Fruit fly (Drosophila melanogaster) whole organism, embryonic: ENCODE results near the gene CG9522.

Source experiments
- Atf6 ChIP-seq: fragments of 200-800 bp; sonication (Bioruptor generic); IDR thresholded peaks from 2 replicates; pipeline ENCODE4 v1.3.6; 2022; ENCODE audit warnings: missing biosample characterization, missing genetic modification characterization
- CG10267 ChIP-seq: fragments of 200-800 bp; sonication (Bioruptor generic); optimal IDR thresholded peaks from 2 replicates; lab custom pipeline; 2018; ENCODE audit warnings: missing biosample characterization, mild to moderate bottlenecking, missing genetic modification characterization, moderate library complexity
- CG11093 ChIP-seq: fragments of 200-800 bp; sonication (Bioruptor generic); IDR thresholded peaks from 3 replicates; pipeline ENCODE4 v1.3.6; 2022; ENCODE audit warnings: missing biosample characterization, missing genetic modification characterization
- CG12071 ChIP-seq: fragments of 200-800 bp; sonication (Bioruptor generic); optimal IDR thresholded peaks from 3 replicates; lab custom pipeline; 2018; ENCODE audit warnings: missing biosample characterization, mild to moderate bottlenecking, missing genetic modification characterization
- CG12155 ChIP-seq: fragments of 200-800 bp; sonication (Bioruptor generic); optimal IDR thresholded peaks from 3 replicates; lab custom pipeline; 2016; ENCODE audit warnings: missing biosample characterization, missing genetic modification characterization
- CG12769 ChIP-seq: fragments of 200-800 bp; sonication (Bioruptor generic); optimal IDR thresholded peaks from 2 replicates; lab custom pipeline; 2019; ENCODE audit warnings: missing biosample characterization, mild to moderate bottlenecking, missing genetic modification characterization, moderate library complexity
- CG14710 ChIP-seq: fragments of 200-800 bp; sonication (Bioruptor generic); optimal IDR thresholded peaks from 3 replicates; lab custom pipeline; 2019; ENCODE audit warnings: missing biosample characterization, mild to moderate bottlenecking, missing genetic modification characterization, moderate library complexity
- CG15479 ChIP-seq: fragments of 200-800 bp; sonication (Bioruptor generic); optimal IDR thresholded peaks from 3 replicates; lab custom pipeline; 2019; ENCODE audit warnings: missing biosample characterization, mild to moderate bottlenecking, missing genetic modification characterization, moderate library complexity
- CG2202 ChIP-seq: fragments of 200-800 bp; sonication (Bioruptor generic); optimal IDR thresholded peaks from 2 replicates; lab custom pipeline; 2018; ENCODE audit warnings: missing biosample characterization, mild to moderate bottlenecking, missing genetic modification characterization
- CG2712 ChIP-seq: fragments of 200-800 bp; optimal IDR thresholded peaks from 3 replicates; lab custom pipeline; 2019; ENCODE audit warnings: missing biosample characterization, mild to moderate bottlenecking, missing genetic modification characterization, moderate library complexity
- CG33213 ChIP-seq: fragments of 200-800 bp; sonication (Bioruptor generic); optimal IDR thresholded peaks from 3 replicates; lab custom pipeline; 2016; ENCODE audit warnings: missing biosample characterization, missing genetic modification characterization
- CG4424 ChIP-seq: fragments of 200-800 bp; sonication (Bioruptor generic); optimal IDR thresholded peaks from 3 replicates; lab custom pipeline; 2016; ENCODE audit warnings: missing biosample characterization, missing genetic modification characterization
- CG4707 ChIP-seq: fragments of 200-800 bp; sonication (Bioruptor generic); optimal IDR thresholded peaks from 2 replicates; lab custom pipeline; 2018; ENCODE audit warnings: missing biosample characterization, mild to moderate bottlenecking, missing genetic modification characterization, moderate library complexity
- CG4820 ChIP-seq: fragments of 200-800 bp; sonication (Bioruptor generic); optimal IDR thresholded peaks from 3 replicates; lab custom pipeline; 2016; ENCODE audit warnings: missing biosample characterization, missing genetic modification characterization
- CG5953 ChIP-seq: fragments of 200-800 bp; sonication (Bioruptor generic); IDR thresholded peaks from 2 replicates; pipeline ENCODE4 v1.3.6; 2022; ENCODE audit warnings: missing biosample characterization, missing genetic modification characterization
- CG6272 ChIP-seq: fragments of 200-800 bp; sonication (Bioruptor generic); IDR thresholded peaks from 2 replicates; pipeline ENCODE4 v1.3.6; 2022; ENCODE audit warnings: missing biosample characterization, missing genetic modification characterization
- CG7928 ChIP-seq: fragments of 200-800 bp; sonication (Bioruptor generic); optimal IDR thresholded peaks from 2 replicates; lab custom pipeline; 2017; ENCODE audit warnings: missing biosample characterization, mild to moderate bottlenecking, missing genetic modification characterization
- CG9215 ChIP-seq: fragments of 200-800 bp; sonication (Bioruptor generic); IDR thresholded peaks from 2 replicates; pipeline ENCODE4 v1.3.6; 2022; ENCODE audit warnings: missing biosample characterization, missing genetic modification characterization
- Dfd ChIP-seq, 2 experiments: fragments of >200 bp; optimal IDR thresholded peaks; 2 replicates each; lab custom pipeline; 2017; ENCODE audit warnings: missing biosample characterization in 2 of 2, missing genetic modification characterization in 2 of 2
- E2f1 ChIP-seq: fragments of 200-800 bp; sonication (Bioruptor generic); IDR thresholded peaks from 2 replicates; pipeline ENCODE4 v1.3.6; 2022; ENCODE audit warnings: missing biosample characterization, missing genetic modification characterization
- Hey ChIP-seq: fragments of 200-800 bp; sonication (Bioruptor generic); optimal IDR thresholded peaks from 3 replicates; lab custom pipeline; 2018; ENCODE audit warnings: missing biosample characterization, mild to moderate bottlenecking, missing genetic modification characterization
- HmgZ ChIP-seq: fragments of 200-800 bp; sonication (Bioruptor generic); optimal IDR thresholded peaks from 2 replicates; lab custom pipeline; 2018; ENCODE audit warnings: missing biosample characterization, mild to moderate bottlenecking, missing genetic modification characterization
- Meics ChIP-seq: fragments of 200-800 bp; sonication (Bioruptor generic); optimal IDR thresholded peaks from 2 replicates; lab custom pipeline; 2017; ENCODE audit warnings: missing biosample characterization, mild to moderate bottlenecking, missing genetic modification characterization
- NK7.1 ChIP-seq: fragments of 200-800 bp; sonication (Bioruptor generic); optimal IDR thresholded peaks from 3 replicates; lab custom pipeline; 2016; ENCODE audit warnings: missing biosample characterization, missing genetic modification characterization
- Oli ChIP-seq: fragments of 200-800 bp; sonication (Bioruptor generic); optimal IDR thresholded peaks from 2 replicates; lab custom pipeline; 2018; ENCODE audit warnings: missing biosample characterization, mild to moderate bottlenecking, missing genetic modification characterization, moderate library complexity
- PHDP ChIP-seq: fragments of 200-800 bp; sonication (Bioruptor generic); optimal IDR thresholded peaks from 3 replicates; lab custom pipeline; 2018; ENCODE audit warnings: missing biosample characterization, mild to moderate bottlenecking, missing genetic modification characterization, moderate library complexity
- Sry-β ChIP-seq: fragments of 200-800 bp; sonication (Bioruptor generic); optimal IDR thresholded peaks from 2 replicates; lab custom pipeline; 2018; ENCODE audit warnings: missing biosample characterization, mild to moderate bottlenecking, missing genetic modification characterization, moderate library complexity
- Usf ChIP-seq: fragments of 200-800 bp; sonication (Bioruptor generic); optimal IDR thresholded peaks from 2 replicates; lab custom pipeline; 2017; ENCODE audit warnings: missing genotype, missing biosample characterization, missing genetic modification characterization
- abd-A ChIP-seq: fragments of 200-800 bp; sonication (Bioruptor generic); optimal IDR thresholded peaks from 3 replicates; lab custom pipeline; 2019; ENCODE audit warnings: missing biosample characterization, mild to moderate bottlenecking, missing genetic modification characterization, moderate library complexity
- crp ChIP-seq, 2 experiments: fragments of 200-800 bp; sonication (Bioruptor generic); optimal IDR thresholded peaks; 2 replicates in 1 of 2; 3 replicates in 1 of 2; lab custom pipeline; 2017; ENCODE audit warnings: missing biosample characterization in 2 of 2, missing genetic modification characterization in 2 of 2, mild to moderate bottlenecking in 1 of 2, moderate library complexity in 1 of 2
- dmrt11E ChIP-seq: fragments of 200-800 bp; sonication (Bioruptor generic); optimal IDR thresholded peaks from 3 replicates; lab custom pipeline; 2018; ENCODE audit warnings: missing biosample characterization, mild to moderate bottlenecking, missing genetic modification characterization, moderate library complexity
- esg ChIP-seq: fragments of 200-800 bp; sonication (Bioruptor generic); conservative IDR thresholded peaks from 2 replicates; pipeline ENCODE4 v1.3.6; 2022; ENCODE audit warnings: missing biosample characterization, missing genetic modification characterization
- fd102C ChIP-seq: fragments of 200-800 bp; sonication (Bioruptor generic); optimal IDR thresholded peaks from 2 replicates; lab custom pipeline; 2018; ENCODE audit warnings: missing biosample characterization, mild to moderate bottlenecking, missing genetic modification characterization, moderate library complexity
- gce ChIP-seq: fragments of 200-800 bp; sonication (Bioruptor generic); IDR thresholded peaks from 3 replicates; pipeline ENCODE4 v1.3.6; 2022; ENCODE audit warnings: missing biosample characterization, missing genetic modification characterization
- grau ChIP-seq: fragments of 200-800 bp; optimal IDR thresholded peaks from 3 replicates; lab custom pipeline; 2019; ENCODE audit warnings: missing biosample characterization, mild to moderate bottlenecking, missing genetic modification characterization, moderate library complexity
- ham ChIP-seq: fragments of 200-800 bp; sonication (Bioruptor generic); IDR thresholded peaks from 2 replicates; pipeline ENCODE4 v1.3.6; 2022; ENCODE audit warnings: missing biosample characterization, missing genetic modification characterization
- her ChIP-seq: fragments of 200-800 bp; sonication (Bioruptor generic); optimal IDR thresholded peaks from 2 replicates; lab custom pipeline; 2016; ENCODE audit warnings: missing biosample characterization, missing genetic modification characterization
- ind ChIP-seq: fragments of 200-800 bp; sonication (Bioruptor generic); optimal IDR thresholded peaks from 3 replicates; lab custom pipeline; 2016; ENCODE audit warnings: missing biosample characterization, missing genetic modification characterization
- kah ChIP-seq: fragments of 200-800 bp; sonication (Bioruptor generic); optimal IDR thresholded peaks from 2 replicates; lab custom pipeline; 2018; ENCODE audit warnings: missing biosample characterization, mild to moderate bottlenecking, missing genetic modification characterization
- knrl ChIP-seq: fragments of 200-800 bp; sonication (Bioruptor generic); IDR thresholded peaks from 3 replicates; pipeline ENCODE4 v1.3.6; 2022; ENCODE audit warnings: missing biosample characterization, missing genetic modification characterization; ENCODE audit not compliant: partially characterized antibody
- lab ChIP-seq: fragments of 200-800 bp; sonication (Bioruptor generic); optimal IDR thresholded peaks from 3 replicates; lab custom pipeline; 2017; ENCODE audit warnings: missing biosample characterization, missing genetic modification characterization, mild to moderate bottlenecking, moderate library complexity, missing genetic modification reagents
- nmo ChIP-seq: fragments of 200-800 bp; sonication (Bioruptor generic); optimal IDR thresholded peaks from 2 replicates; lab custom pipeline; 2018; ENCODE audit warnings: missing biosample characterization, mild to moderate bottlenecking, missing genetic modification characterization, moderate library complexity
- ranshi ChIP-seq: fragments of 200-800 bp; sonication (Bioruptor generic); IDR thresholded peaks from 2 replicates; pipeline ENCODE4 v1.3.6; 2022; ENCODE audit warnings: missing biosample characterization, missing genetic modification characterization
- ro ChIP-seq: fragments of 200-800 bp; sonication (Bioruptor generic); IDR thresholded peaks from 2 replicates; pipeline ENCODE4 v1.3.6; 2022; ENCODE audit warnings: missing biosample characterization, missing genetic modification characterization
- sd ChIP-seq: fragments of 200-800 bp; sonication (Bioruptor generic); optimal IDR thresholded peaks from 3 replicates; lab custom pipeline; 2018; ENCODE audit warnings: missing biosample characterization, mild to moderate bottlenecking, missing genetic modification characterization, moderate library complexity
- slp2 ChIP-seq: fragments of 200-800 bp; sonication (Bioruptor generic); optimal IDR thresholded peaks from 2 replicates; lab custom pipeline; 2016; ENCODE audit warnings: missing biosample characterization, missing genetic modification characterization
- sna ChIP-seq: fragments of 200-800 bp; sonication (Bioruptor generic); IDR thresholded peaks from 2 replicates; pipeline ENCODE4 v1.3.6; 2022; ENCODE audit warnings: missing biosample characterization, missing genetic modification characterization; ENCODE audit not compliant: partially characterized antibody
- trem ChIP-seq: fragments of 200-800 bp; optimal IDR thresholded peaks from 3 replicates; lab custom pipeline; 2019; ENCODE audit warnings: missing biosample characterization, mild to moderate bottlenecking, missing genetic modification characterization, moderate library complexity
- ttk ChIP-seq: fragments of 200-800 bp; sonication (Bioruptor generic); IDR thresholded peaks from 2 replicates; pipeline ENCODE4 v2.1.2; 2022; ENCODE audit warnings: missing biosample characterization, missing genetic modification characterization

CG9522 gene

DNA sequence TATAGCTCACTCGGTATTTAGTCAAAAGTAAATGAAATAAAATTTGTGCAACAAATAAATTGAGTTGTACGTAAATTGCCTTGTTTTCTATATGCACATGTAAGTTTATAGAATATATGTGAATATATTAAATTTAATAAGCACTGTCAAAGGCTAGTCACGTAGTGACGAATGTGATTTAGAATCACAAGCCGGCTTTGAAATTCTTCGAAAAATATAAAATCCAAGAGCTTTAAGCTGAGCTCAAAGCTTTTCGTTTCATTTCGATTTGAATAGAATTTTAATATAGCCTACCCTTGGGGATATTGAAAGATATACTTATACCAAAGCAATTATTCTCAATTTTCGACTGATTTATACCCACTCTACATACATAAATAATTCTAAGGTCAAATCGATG, 1.5 kb upstream of the CG9522 start:
- TF ChIP-seq Meics (GFP tag; lab: Kevin White, UChicago) (peak; percentile 81), Hey (tag; lab: Kevin White, UChicago) (no peak)

DNA sequence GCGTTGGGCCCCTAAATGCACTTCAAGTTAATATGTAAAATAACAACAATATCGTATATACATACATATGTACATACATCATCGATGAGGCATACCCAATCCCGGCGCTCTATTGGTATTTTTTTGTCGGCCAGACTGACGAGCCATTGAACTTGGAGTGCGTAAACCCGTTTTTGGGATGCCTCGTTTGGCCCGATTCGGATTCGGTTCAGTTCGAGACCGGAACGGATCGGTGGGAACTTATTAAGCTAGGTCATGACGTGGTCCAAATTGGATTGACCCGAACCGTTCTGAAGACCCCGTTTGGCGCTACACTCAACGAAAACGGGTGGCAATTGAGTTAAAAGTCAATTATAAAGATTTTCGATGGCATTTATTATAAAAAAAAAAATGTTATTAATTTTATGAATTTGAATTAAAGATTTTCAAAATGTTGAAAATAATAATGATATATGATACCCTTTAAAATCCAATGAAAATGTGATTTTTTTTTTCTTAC, 2.4 kb downstream of the CG9522 start:
- TF ChIP-seq CG7928 (GFP tag; lab: Kevin White, UChicago) (no peak), Sry-β (GFP tag; lab: Kevin White, UChicago) (no peak), CG14710 (tag; lab: Kevin White, UChicago) (peak; percentile 51), NK7.1 (GFP tag; lab: Kevin White, UChicago) (no peak), CG10267 (peak; percentile 36), CG5953 (GFP tag; lab: Robert Waterston, UW) (no peak), E2f1 (no peak), CG15479 (GFP tag; lab: Kevin White, UChicago) (no peak), Dfd (GFP tag; optimal IDR thresholded peaks at IDR 0.05; lab: Kevin White, UChicago) (no peak), crp (GFP tag; optimal IDR thresholded peaks at IDR 0.05; lab: Kevin White, UChicago) (no peak), nmo (GFP tag; lab: Kevin White, UChicago) (peak; percentile 39), sd (tag; lab: Kevin White, UChicago) (no peak), CG4707 (no peak), Usf (no peak), ranshi (no peak), kah (GFP tag; lab: Kevin White, UChicago) (no peak), PHDP (tag; lab: Kevin White, UChicago) (peak; percentile 31), ind (GFP tag; lab: Kevin White, UChicago) (no peak), fd102C (GFP tag; lab: Kevin White, UChicago) (no peak), ttk (GFP tag; lab: Robert Waterston, UW) (no peak), CG12769 (peak; percentile 69), dmrt11E (peak; percentile 49), CG4820 (GFP tag; lab: Kevin White, UChicago) (no peak), CG11093 (GFP tag; lab: Robert Waterston, UW) (no peak), sna (GFP tag; lab: Robert Waterston, UW) (no peak), abd-A (tag; lab: Kevin White, UChicago) (no peak), lab (GFP tag; lab: Kevin White, UChicago) (no peak), esg (GFP tag; lab: Robert Waterston, UW) (no peak), ham (GFP tag; lab: Robert Waterston, UW) (no peak), Atf6 (no peak), Oli (peak; percentile 13), CG12155 (GFP tag; lab: Kevin White, UChicago) (no peak), CG6272 (GFP tag; lab: Robert Waterston, UW) (no peak), gce (GFP tag; lab: Robert Waterston, UW) (no peak), trem (tag; lab: Kevin White, UChicago) (no peak), CG12071 (no peak), grau (peak; percentile 14), CG4424 (GFP tag; lab: Kevin White, UChicago) (no peak), CG33213 (GFP tag; lab: Kevin White, UChicago) (no peak), HmgZ (tag; lab: Kevin White, UChicago) (no peak), CG2202 (no peak), ro (GFP tag; lab: Robert Waterston, UW) (no peak), slp2 (GFP tag; lab: Kevin White, UChicago) (no peak), CG9215 (GFP tag; lab: Robert Waterston, UW) (no peak), her (GFP tag; lab: Kevin White, UChicago) (no peak), knrl (GFP tag; lab: Robert Waterston, UW) (no peak), CG2712 (tag; lab: Kevin White, UChicago) (peak; percentile 34)
